Fruit fly (Drosophila melanogaster) whole organism, adult: ENCODE measurements around the gene CG31142.

Experiments used
- CG11617 ChIP-seq: fragments of 200-800 bp; sonication (Bioruptor generic); optimal IDR thresholded peaks from 2 replicates; lab custom pipeline; 2017; ENCODE audit warnings: mild to moderate bottlenecking, missing biosample characterization, missing genetic modification reagents, missing genetic modification characterization
- CG12768 ChIP-seq: fragments of 200-800 bp; sonication (Bioruptor generic); optimal IDR thresholded peaks from 2 replicates; lab custom pipeline; 2017; ENCODE audit warnings: missing biosample characterization, missing genetic modification characterization, mild to moderate bottlenecking, moderate library complexity, missing genetic modification reagents
- CG14711 ChIP-seq: fragments of 200-800 bp; sonication (Bioruptor generic); optimal IDR thresholded peaks from 2 replicates; lab custom pipeline; 2018; ENCODE audit warnings: missing biosample characterization, mild to moderate bottlenecking, missing genetic modification characterization, moderate library complexity
- CG1620 ChIP-seq: fragments of 200-800 bp; sonication (Bioruptor generic); optimal IDR thresholded peaks from 2 replicates; lab custom pipeline; 2016; ENCODE audit warnings: missing biosample characterization, missing genetic modification characterization
- CG33017 ChIP-seq: fragments of 200-800 bp; sonication (Bioruptor generic); optimal IDR thresholded peaks from 2 replicates; lab custom pipeline; 2018; ENCODE audit warnings: missing biosample characterization, mild to moderate bottlenecking, missing genetic modification characterization, moderate library complexity
- CG5204 ChIP-seq: fragments of 200-800 bp; sonication (Bioruptor generic); optimal IDR thresholded peaks from 2 replicates; lab custom pipeline; 2016; ENCODE audit warnings: missing biosample characterization, missing genetic modification characterization
- CG7045 ChIP-seq: fragments of 200-800 bp; sonication (Bioruptor generic); optimal IDR thresholded peaks from 2 replicates; lab custom pipeline; 2017; ENCODE audit warnings: missing biosample characterization, mild to moderate bottlenecking, missing genetic modification characterization
- CG7101 ChIP-seq: fragments of 200-800 bp; sonication (Bioruptor generic); optimal IDR thresholded peaks from 2 replicates; lab custom pipeline; 2018; ENCODE audit warnings: missing biosample characterization, mild to moderate bottlenecking, missing genetic modification characterization, moderate library complexity
- Clk ChIP-seq: fragments of 200-800 bp; sonication (Bioruptor generic); optimal IDR thresholded peaks from 2 replicates; lab custom pipeline; 2017; ENCODE audit warnings: missing biosample characterization, missing genetic modification characterization
- Crg-1 ChIP-seq: fragments of 200-800 bp; sonication (Bioruptor generic); optimal IDR thresholded peaks from 2 replicates; lab custom pipeline; 2016; ENCODE audit warnings: missing biosample characterization, missing genetic modification characterization
- Hr96 ChIP-seq: fragments of 200-800 bp; sonication (Bioruptor generic); optimal IDR thresholded peaks from 2 replicates; lab custom pipeline; 2016; ENCODE audit warnings: missing biosample characterization, missing genetic modification characterization
- Mnt ChIP-seq: fragments of 200-800 bp; sonication (Bioruptor generic); optimal IDR thresholded peaks from 2 replicates; lab custom pipeline; 2016; ENCODE audit warnings: missing biosample characterization, mild to moderate bottlenecking, missing genetic modification characterization
- bab1 ChIP-seq: fragments of 200-800 bp; sonication (Bioruptor generic); optimal IDR thresholded peaks from 3 replicates; lab custom pipeline; 2019; ENCODE audit warnings: missing biosample characterization, mild to moderate bottlenecking, missing genetic modification characterization, moderate library complexity
- cic ChIP-seq: fragments of 200-800 bp; sonication (Bioruptor generic); optimal IDR thresholded peaks from 2 replicates; lab custom pipeline; 2017; ENCODE audit warnings: missing biosample characterization, mild to moderate bottlenecking, missing genetic modification characterization, moderate library complexity
- cnc ChIP-seq, 2 experiments: fragments of >200 bp; optimal IDR thresholded peaks; 2 replicates each; lab custom pipeline; 2017
- kay ChIP-seq: fragments of 200-800 bp; sonication (Bioruptor generic); peaks from one replicate; lab custom pipeline; 2016; ENCODE audit warnings: missing biosample characterization, missing genetic modification characterization, borderline replicate concordance
- ovo ChIP-seq: fragments of 200-800 bp; sonication (Bioruptor generic); optimal IDR thresholded peaks from 2 replicates; lab custom pipeline; 2016; ENCODE audit warnings: missing biosample characterization, missing genetic modification characterization
- pad ChIP-seq: fragments of 200-800 bp; sonication (Bioruptor generic); optimal IDR thresholded peaks from 3 replicates; lab custom pipeline; 2017; ENCODE audit warnings: missing biosample characterization, missing genetic modification characterization, mild to moderate bottlenecking, moderate library complexity, missing genetic modification reagents
- tj ChIP-seq: fragments of 200-800 bp; sonication (Bioruptor generic); optimal IDR thresholded peaks from 3 replicates; lab custom pipeline; 2017; ENCODE audit warnings: missing biosample characterization, mild to moderate bottlenecking, missing genetic modification characterization, moderate library complexity
- toe ChIP-seq: fragments of 200-800 bp; sonication (Bioruptor generic); optimal IDR thresholded peaks from 2 replicates; lab custom pipeline; 2016; ENCODE audit warnings: missing biosample characterization, missing genetic modification characterization

Gene CG31142

dm6 chr3R:23928950-23929602, at the start of gene CG31142, which contains the start of the genes CG43998 and CG43999:
Gene CG31142, plus strand, starts transcription at chr3R:23929243.
Gene CG43998, minus strand, starts transcription at chr3R:23929000.
Gene CG43999, minus strand, starts transcription at chr3R:23929000.
- TF ChIP-seq bab1 (GFP tag; lab: Kevin White, UChicago) (peak; percentile 10), Mnt (GFP tag; lab: Kevin White, UChicago) (peak; percentile 38), toe (GFP tag; lab: Kevin White, UChicago) (no peak)

DNA sequence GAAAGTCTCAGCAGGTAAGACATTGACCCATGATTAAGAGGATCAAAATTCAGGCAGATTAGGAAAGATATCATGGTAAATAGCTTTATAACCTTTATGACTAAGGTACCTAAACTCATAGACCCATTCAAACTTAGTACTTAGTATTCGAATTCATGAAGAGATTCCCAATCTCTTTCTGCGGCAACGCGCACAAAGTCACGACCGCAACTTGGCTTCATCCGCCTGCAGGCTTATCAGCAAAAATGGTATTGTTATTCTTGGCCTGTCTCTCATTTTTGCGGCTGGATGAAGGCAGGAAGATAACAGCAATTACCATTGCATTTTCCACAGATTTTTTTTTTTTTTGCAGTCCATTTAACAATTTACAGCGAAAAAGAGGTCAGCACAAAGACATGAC, 48.8 kb upstream of the CG31142 start:
- TF ChIP-seq CG7045 (no peak), kay (GFP tag; lab: Kevin White, UChicago) (no peak), Mnt (GFP tag; lab: Kevin White, UChicago) (no peak), CG1620 (GFP tag; lab: Kevin White, UChicago) (no peak), pad (GFP tag; lab: Kevin White, UChicago) (no peak)

dm6 chr3R:23884088-23884727, 44.8 kb upstream of the CG31142 start:
- TF ChIP-seq tj (GFP tag; lab: Kevin White, UChicago) (peak; percentile 72), CG7045 (no peak), Clk (GFP tag; lab: Kevin White, UChicago) (no peak)

DNA sequence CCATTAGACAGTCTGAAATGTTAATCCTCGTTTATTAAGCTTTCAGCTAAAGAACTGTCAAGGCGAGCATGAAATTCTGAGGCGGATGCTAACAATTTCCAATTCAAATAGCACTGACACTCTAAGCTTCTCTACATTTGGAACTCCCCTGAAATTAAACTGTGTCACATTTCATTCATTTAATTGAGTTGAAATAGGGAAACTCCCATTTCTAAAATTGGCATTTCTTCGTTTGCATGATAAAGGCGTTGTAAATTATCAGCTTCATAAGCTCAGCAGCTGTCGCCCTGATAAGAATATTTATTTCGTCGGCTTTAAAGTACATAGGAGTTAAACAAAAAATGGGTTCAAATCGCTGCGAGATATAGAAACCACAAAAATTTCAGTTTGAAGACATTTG, 43.9 kb upstream of the CG31142 start:
- TF ChIP-seq pad (GFP tag; lab: Kevin White, UChicago) (no peak), CG33017 (tag; lab: Kevin White, UChicago) (no peak), CG14711 (no peak), CG1620 (GFP tag; lab: Kevin White, UChicago) (no peak), cic (GFP tag; lab: Kevin White, UChicago) (no peak), bab1 (GFP tag; lab: Kevin White, UChicago) (no peak)

- TF ChIP-seq Hr96 (GFP tag; lab: Kevin White, UChicago), result no peak
- TF ChIP-seq CG1620 (GFP tag; lab: Kevin White, UChicago), result no peak
- peak; percentile 87 for TF ChIP-seq tj (GFP tag; lab: Kevin White, UChicago)
- TF ChIP-seq Clk (GFP tag; lab: Kevin White, UChicago), result no peak
- TF ChIP-seq CG33017 (tag; lab: Kevin White, UChicago), result no peak
- TF ChIP-seq CG12768, result no peak
Measured at dm6 chr3R:23885660-23886059, 43.4 kb upstream of the CG31142 start.

DNA sequence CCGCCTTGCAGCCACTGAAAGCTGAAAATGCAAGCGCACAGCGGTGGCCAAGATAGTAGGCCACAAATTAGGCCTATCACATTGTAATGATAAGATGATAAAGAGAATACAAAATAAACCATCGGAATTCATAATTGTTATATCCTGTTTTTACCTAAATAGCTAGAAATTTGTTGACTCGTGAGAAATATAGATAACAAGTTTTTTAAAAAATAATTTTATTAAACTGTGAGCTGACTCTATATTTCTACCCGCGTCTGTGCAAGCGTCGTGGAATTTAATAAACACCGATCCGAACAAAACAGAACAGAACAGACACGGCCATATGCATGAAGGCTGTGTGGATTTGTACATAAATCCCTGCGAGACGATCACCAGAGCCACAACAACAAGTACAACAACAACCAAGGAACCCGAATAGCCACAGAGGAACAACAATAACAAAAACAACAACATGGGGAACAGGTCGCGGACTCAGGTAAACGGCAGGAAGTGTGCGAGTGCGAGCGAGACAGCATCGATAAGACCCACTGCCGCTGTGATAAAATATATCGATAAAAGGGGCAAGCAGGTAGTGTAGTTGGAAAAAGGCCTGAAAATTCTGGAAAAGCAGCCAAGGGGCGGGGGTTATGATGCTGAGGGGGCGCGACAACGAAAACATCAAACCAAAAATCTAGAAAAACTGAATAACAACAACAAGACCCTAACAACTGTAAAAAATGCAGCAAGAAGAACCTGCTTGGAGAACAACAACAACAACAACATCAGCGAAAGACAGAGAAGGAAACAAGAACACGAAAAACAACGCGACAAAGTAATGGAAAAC, 42.6 kb upstream of the CG31142 start:
- TF ChIP-seq tj (GFP tag; lab: Kevin White, UChicago) (no peak), CG33017 (tag; lab: Kevin White, UChicago) (peak; percentile 2), bab1 (GFP tag; lab: Kevin White, UChicago) (peak; percentile 90), CG11617 (GFP tag; lab: Kevin White, UChicago) (peak; percentile 53), cnc (optimal IDR thresholded peaks at IDR 0.05; lab: Kevin White, UChicago) (no peak), CG5204 (GFP tag; lab: Kevin White, UChicago) (peak; percentile 11), kay (GFP tag; lab: Kevin White, UChicago) (no peak), pad (GFP tag; lab: Kevin White, UChicago) (peak; percentile 82), ovo (GFP tag; lab: Kevin White, UChicago) (no peak), Mnt (GFP tag; lab: Kevin White, UChicago) (peak; percentile 20), cic (GFP tag; lab: Kevin White, UChicago) (no peak), CG12768 (no peak), CG7045 (no peak), toe (GFP tag; lab: Kevin White, UChicago) (no peak), CG1620 (GFP tag; lab: Kevin White, UChicago) (peak; percentile 44), Hr96 (GFP tag; lab: Kevin White, UChicago) (peak; percentile 37), Clk (GFP tag; lab: Kevin White, UChicago) (no peak), CG14711 (peak; percentile 70), CG7101 (tag; lab: Kevin White, UChicago) (peak; percentile 71), Crg-1 (GFP tag; lab: Kevin White, UChicago) (no peak)

DNA sequence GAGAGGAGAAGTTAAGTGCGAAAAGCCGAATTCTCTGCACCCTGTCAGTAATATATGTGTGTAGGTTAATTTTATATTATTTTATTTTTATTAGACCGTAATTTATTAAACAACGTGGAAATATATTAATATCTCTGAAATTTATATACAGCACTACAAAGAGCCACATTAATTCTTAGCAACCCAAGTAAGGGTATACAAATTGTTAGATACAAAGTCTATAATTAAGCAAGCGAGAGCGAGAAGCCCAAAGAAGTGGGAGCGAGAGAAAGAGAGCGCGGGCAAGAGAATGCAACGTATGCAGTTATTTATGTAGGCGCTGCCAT, 42.0 kb upstream of the CG31142 start:
- peak; percentile 88 for TF ChIP-seq tj (GFP tag; lab: Kevin White, UChicago)
- TF ChIP-seq toe (GFP tag; lab: Kevin White, UChicago), result no peak
- peak; percentile 88 for TF ChIP-seq CG7101 (tag; lab: Kevin White, UChicago)
- peak; percentile 47 for TF ChIP-seq CG1620 (GFP tag; lab: Kevin White, UChicago)
- TF ChIP-seq Hr96 (GFP tag; lab: Kevin White, UChicago), result no peak
- peak; percentile 56 for TF ChIP-seq CG11617 (GFP tag; lab: Kevin White, UChicago)
- TF ChIP-seq kay (GFP tag; lab: Kevin White, UChicago), result peak; percentile 66
- TF ChIP-seq pad (GFP tag; lab: Kevin White, UChicago), result peak; percentile 51
- peak; percentile 97 for TF ChIP-seq bab1 (GFP tag; lab: Kevin White, UChicago)
- TF ChIP-seq CG33017 (tag; lab: Kevin White, UChicago), result peak; percentile 74
- peak; percentile 64 for TF ChIP-seq CG7045
- peak; percentile 60 for TF ChIP-seq Crg-1 (GFP tag; lab: Kevin White, UChicago)
- peak; percentile 44 for TF ChIP-seq CG12768
- TF ChIP-seq cic (GFP tag; lab: Kevin White, UChicago), result no peak
- peak; percentile 90 for TF ChIP-seq CG14711
